Worm (Caenorhabditis elegans) whole organism, L1 larva: Measurements from ENCODE around the gene F01F1.14.

ENCODE experiments used
- C04F5.9 ChIP-seq: sonication (generic microtip); optimal IDR thresholded peaks from 2 replicates; lab custom pipeline; 2016; ENCODE audit warnings: missing genetic modification characterization, missing compliant biosample characterization
- C16A3.4 ChIP-seq: fragments of 150-350 bp; optimal IDR thresholded peaks from 2 replicates; lab custom pipeline; 2014; ENCODE audit warnings: missing biosample characterization, missing genetic modification characterization
- F16B12.6 ChIP-seq: fragments of 150-350 bp; optimal IDR thresholded peaks from 2 replicates; lab custom pipeline; 2014; ENCODE audit warnings: missing biosample characterization, missing genetic modification characterization
- Y116A8C.19 ChIP-seq: sonication (generic microtip); optimal IDR thresholded peaks from 2 replicates; lab custom pipeline; 2016; ENCODE audit warnings: missing compliant biosample characterization, missing genetic modification characterization, borderline replicate concordance
- alr-1 ChIP-seq: fragments of 200-800 bp; sonication (Bioruptor generic); optimal IDR thresholded peaks from 2 replicates; lab custom pipeline; 2018; ENCODE audit warnings: borderline replicate concordance, mild to moderate bottlenecking, missing genetic modification characterization, missing compliant biosample characterization
- aly-2 ChIP-seq: fragments of 150-350 bp; optimal IDR thresholded peaks from 2 replicates; lab custom pipeline; 2014; ENCODE audit warnings: missing biosample characterization, missing genetic modification characterization
- ama-1 ChIP-seq: fragments of 150-350 bp; optimal IDR thresholded peaks from 2 replicates; lab custom pipeline; 2014
- blmp-1 ChIP-seq: fragments of 150-350 bp; optimal IDR thresholded peaks from 2 replicates; lab custom pipeline; 2014; ENCODE audit warnings: missing biosample characterization, missing genetic modification characterization
- ceh-82 ChIP-seq, 3 experiments: fragments of 150-350 bp in 1 of 3; sonication (generic microtip) in 2 of 3; optimal IDR thresholded peaks; 2 replicates each; lab custom pipeline; 2014 to 2017; ENCODE audit warnings: missing biosample characterization in 3 of 3, missing genetic modification characterization in 3 of 3
- ceh-88 ChIP-seq: fragments of 200-800 bp; sonication (Bioruptor generic); IDR thresholded peaks from 2 replicates; pipeline ENCODE4 v1.3.6; 2022; ENCODE audit warnings: missing genetic modification characterization, missing compliant biosample characterization
- dpl-1 ChIP-seq, 3 experiments: fragments of 150-350 bp in 2 of 3; sonication (generic microtip) in 1 of 3; optimal IDR thresholded peaks; 2 replicates each; lab custom pipeline; 2014 to 2017; ENCODE audit warnings: missing biosample characterization in 3 of 3, missing genetic modification characterization in 3 of 3, missing genetic modification reagents in 3 of 3
- dsc-1 ChIP-seq: sonication (generic microtip); optimal IDR thresholded peaks from 2 replicates; lab custom pipeline; 2016; ENCODE audit warnings: mild to moderate bottlenecking, missing genetic modification characterization, missing compliant biosample characterization
- efl-1 ChIP-seq, 4 experiments: fragments of 150-350 bp; optimal IDR thresholded peaks in 3 of 4; peaks in 1 of 4; 1 replicate in 1 of 4; 2 replicates in 3 of 4; lab custom pipeline; 2014; ENCODE audit warnings: missing biosample characterization in 2 of 4, missing genetic modification characterization in 2 of 4, missing genetic modification reagents in 2 of 4
- elt-2 ChIP-seq: sonication (generic microtip); optimal IDR thresholded peaks from 2 replicates; lab custom pipeline; 2016; ENCODE audit warnings: missing genetic modification characterization, mild to moderate bottlenecking, inconsistent platforms, missing compliant biosample characterization, missing genetic modification reagents
- elt-3 ChIP-seq, 6 experiments: fragments of 150-350 bp in 1 of 6; sonication (generic microtip); optimal IDR thresholded peaks; 2 replicates each; lab custom pipeline; 2017 to 2018; ENCODE audit warnings: missing biosample characterization in 6 of 6, missing genetic modification characterization in 6 of 6, inconsistent platforms in 1 of 6
- grh-1 ChIP-seq: fragments of 200-800 bp; sonication (Bioruptor generic); IDR thresholded peaks from 2 replicates; pipeline ENCODE4 v1.3.6; 2022; ENCODE audit warnings: missing genetic modification reagents, missing genetic modification characterization, missing compliant biosample characterization
- lin-13 ChIP-seq: fragments of 150-350 bp; optimal IDR thresholded peaks from 2 replicates; lab custom pipeline; 2014; ENCODE audit warnings: missing biosample characterization, missing genetic modification reagents, missing genetic modification characterization
- lin-14 ChIP-seq: fragments of 200-800 bp; sonication (Bioruptor generic); optimal IDR thresholded peaks from 2 replicates; lab custom pipeline; 2018; ENCODE audit warnings: mild to moderate bottlenecking, missing genetic modification characterization, moderate library complexity, missing compliant biosample characterization
- lin-35 ChIP-seq, 2 experiments: fragments of 150-350 bp; optimal IDR thresholded peaks; 2 replicates each; lab custom pipeline; 2014; ENCODE audit warnings: missing biosample characterization in 2 of 2, missing genetic modification characterization in 2 of 2, missing genetic modification reagents in 2 of 2
- lsy-2 ChIP-seq, 2 experiments: fragments of 150-350 bp; optimal IDR thresholded peaks; 2 replicates each; lab custom pipeline; 2014; ENCODE audit warnings: missing biosample characterization in 2 of 2, missing genetic modification characterization in 2 of 2
- mab-9 ChIP-seq: fragments of 200-800 bp; sonication (Bioruptor generic); IDR thresholded peaks from 2 replicates; pipeline ENCODE4 v1.3.6; 2022; ENCODE audit warnings: missing genetic modification reagents, missing genetic modification characterization, missing compliant biosample characterization
- nhr-11 ChIP-seq: fragments of 150-350 bp; optimal IDR thresholded peaks from 2 replicates; lab custom pipeline; 2014; ENCODE audit warnings: missing biosample characterization, missing genetic modification characterization
- nhr-19 ChIP-seq: fragments of 200-800 bp; sonication (Bioruptor generic); conservative IDR thresholded peaks from 2 replicates; pipeline ENCODE4 v1.3.6; 2022; ENCODE audit warnings: missing genetic modification characterization, missing compliant biosample characterization
- nhr-20 ChIP-seq: sonication (generic microtip); optimal IDR thresholded peaks from 2 replicates; lab custom pipeline; 2016; ENCODE audit warnings: mild to moderate bottlenecking, missing genetic modification characterization, missing compliant biosample characterization
- nhr-47 ChIP-seq: sonication (generic microtip); optimal IDR thresholded peaks from 2 replicates; lab custom pipeline; 2016; ENCODE audit warnings: mild to moderate bottlenecking, missing genetic modification characterization, moderate library complexity, missing compliant biosample characterization
- nhr-71 ChIP-seq: sonication (generic microtip); optimal IDR thresholded peaks from 2 replicates; lab custom pipeline; 2016; ENCODE audit warnings: mild to moderate bottlenecking, missing genetic modification characterization, moderate library complexity, missing compliant biosample characterization
- nhr-76 ChIP-seq: sonication (generic microtip); optimal IDR thresholded peaks from 2 replicates; lab custom pipeline; 2017; ENCODE audit warnings: missing biosample characterization, missing genetic modification characterization
- nhr-85 ChIP-seq: sonication (generic microtip); peaks from one replicate; lab custom pipeline; 2016; ENCODE audit warnings: missing genetic modification characterization, inconsistent platforms, missing compliant biosample characterization
- nhr-90 ChIP-seq: sonication (generic microtip); optimal IDR thresholded peaks from 2 replicates; lab custom pipeline; 2016; ENCODE audit warnings: mild to moderate bottlenecking, missing genetic modification characterization, missing compliant biosample characterization; ENCODE audit not compliant: poor library complexity
- snu-23 ChIP-seq: sonication (generic microtip); optimal IDR thresholded peaks from 2 replicates; lab custom pipeline; 2016; ENCODE audit warnings: missing genetic modification characterization, missing compliant biosample characterization
- sox-4 ChIP-seq: sonication (generic microtip); optimal IDR thresholded peaks from 2 replicates; lab custom pipeline; 2016; ENCODE audit warnings: missing genetic modification characterization, missing compliant biosample characterization
- sptf-1 ChIP-seq: fragments of 150-350 bp; optimal IDR thresholded peaks from 2 replicates; lab custom pipeline; 2014; ENCODE audit warnings: missing biosample characterization, missing genetic modification characterization
- swsn-7 ChIP-seq: sonication (generic microtip); optimal IDR thresholded peaks from 2 replicates; lab custom pipeline; 2016; ENCODE audit warnings: missing genetic modification characterization, missing compliant biosample characterization
- xbp-1 ChIP-seq: sonication (generic microtip); optimal IDR thresholded peaks from 2 replicates; lab custom pipeline; 2016; ENCODE audit warnings: missing genetic modification characterization, missing compliant biosample characterization
- ztf-4 ChIP-seq: fragments of 150-350 bp; optimal IDR thresholded peaks from 2 replicates; lab custom pipeline; 2014; ENCODE audit warnings: missing biosample characterization, missing genetic modification characterization

Gene F01F1.14

ce11 chrIII:5875418-5875702 is 7.4 kb downstream of the F01F1.14 start:
- peak; percentile 36 for TF ChIP-seq nhr-85 (tag; lab: Kevin White, UChicago)
- TF ChIP-seq elt-2 (tag; lab: Kevin White, UChicago) = no peak

- no peak for TF ChIP-seq nhr-47 (tag; lab: Kevin White, UChicago)
- TF ChIP-seq grh-1 (GFP tag; lab: Robert Waterston, UW) = no peak
- peak; percentile 19 for TF ChIP-seq dsc-1 (tag; lab: Kevin White, UChicago)
- no peak for TF ChIP-seq efl-1 (optimal IDR thresholded peaks at IDR 0.05; lab: Kevin White, UChicago)
- peak in 1 of 2 experiments; percentile 77 for TF ChIP-seq efl-1 (GFP tag; optimal IDR thresholded peaks at IDR 0.05 in 1 of 2; lab: Kevin White, UChicago)
Observed at ce11 chrIII:5874664-5875417, 7.9 kb downstream of the F01F1.14 start.

- peak in 1 of 3 experiments; percentile 31 for TF ChIP-seq dpl-1 (GFP tag; optimal IDR thresholded peaks at IDR 0.05; lab: Kevin White, UChicago)
- no peak for TF ChIP-seq F16B12.6 (tag; lab: Kevin White, UChicago)
- TF ChIP-seq aly-2 (tag; lab: Kevin White, UChicago) = peak; percentile 65
- no peak for TF ChIP-seq sptf-1 (tag; lab: Kevin White, UChicago)
- no peak for TF ChIP-seq Y116A8C.19 (tag; lab: Kevin White, UChicago)
- peak; percentile 16 for TF ChIP-seq xbp-1
- TF ChIP-seq nhr-47 (tag; lab: Kevin White, UChicago) = peak; percentile 47
- TF ChIP-seq nhr-11 (tag; lab: Kevin White, UChicago) = no peak
- TF ChIP-seq C16A3.4 (tag; lab: Kevin White, UChicago) = peak; percentile 18
- TF ChIP-seq nhr-85 (tag; lab: Kevin White, UChicago) = peak; percentile 86
- peak in 4 of 6 experiments; percentile 7 to 51 (median 35) for TF ChIP-seq elt-3 (tag; optimal IDR thresholded peaks at IDR 0.05; lab: Kevin White, UChicago)
- no peak for TF ChIP-seq alr-1
- peak; percentile 22; the same call in 1 of the 2 replicates for TF ChIP-seq grh-1 (GFP tag; lab: Robert Waterston, UW)
- peak in 1 of 2 experiments; percentile 24 for TF ChIP-seq lsy-2 (tag; optimal IDR thresholded peaks at IDR 0.05; lab: Kevin White, UChicago)
- TF ChIP-seq mab-9 = no peak
- TF ChIP-seq ceh-88 (GFP tag; lab: Robert Waterston, UW) = 0 out of 2 replicates have a peak, but pooled peaks have one; percentile 11
- no peak for TF ChIP-seq ceh-82 (tag; optimal IDR thresholded peaks at IDR 0.05; lab: Kevin White, UChicago)
- peak; percentile 91 for TF ChIP-seq ama-1 (lab: Kevin White, UChicago)
- TF ChIP-seq nhr-20 (tag; lab: Kevin White, UChicago) = peak; percentile 77
- TF ChIP-seq lin-14 (GFP tag; lab: Kevin White, UChicago) = peak; percentile 23
- TF ChIP-seq nhr-76 = no peak
- TF ChIP-seq C04F5.9 = no peak
- TF ChIP-seq nhr-90 (tag; lab: Kevin White, UChicago) = peak; percentile 85
- peak; percentile 46 for TF ChIP-seq lin-13
- peak; percentile 54 for TF ChIP-seq ztf-4 (tag; lab: Kevin White, UChicago)
- peak; percentile 39 for TF ChIP-seq blmp-1 (tag; lab: Kevin White, UChicago)
- no peak for TF ChIP-seq sox-4 (tag; lab: Kevin White, UChicago)
- TF ChIP-seq snu-23 = peak; percentile 75
- peak; percentile 13 for TF ChIP-seq elt-2 (tag; lab: Kevin White, UChicago)
- TF ChIP-seq nhr-71 (tag; lab: Kevin White, UChicago) = peak; percentile 83
- TF ChIP-seq efl-1 (optimal IDR thresholded peaks at IDR 0.05; lab: Kevin White, UChicago) = peak in 1 of 2 experiments; percentile 14
- TF ChIP-seq efl-1 (GFP tag; optimal IDR thresholded peaks at IDR 0.05 in 1 of 2; lab: Kevin White, UChicago) = peak in 1 of 2 experiments; percentile 60
- TF ChIP-seq nhr-19 (GFP tag; lab: Robert Waterston, UW) = peak; percentile 58
- peak; percentile 11 for TF ChIP-seq swsn-7 (tag; lab: Kevin White, UChicago)
- TF ChIP-seq lin-35 (GFP tag; optimal IDR thresholded peaks at IDR 0.05; lab: Kevin White, UChicago) = peak in 1 of 2 experiments; percentile 72
Observed at ce11 chrIII:5874263-5874662, 8.5 kb downstream of the F01F1.14 start.
